Fruit fly (Drosophila melanogaster): ENCODE measurements around the gene CG13999.

Gene CG13999

dm6 chr2L:5986094-5986493 is 29.8 kb upstream of the CG13999 start, which contains the start of gene ifc (continued):
- peak; percentile 15 for TF ChIP-seq CG8388 (GFP tag; optimal IDR thresholded peaks at IDR 0.05)
- no peak for TF ChIP-seq CG7963 (GFP tag; IDR thresholded peaks at IDR 0.05; ENCODE audit: partially characterized antibody)
- TF ChIP-seq CG17186 (GFP tag; optimal IDR thresholded peaks at IDR 0.05), result peak; percentile 66
- TF ChIP-seq CG10321 (GFP tag; IDR thresholded peaks at IDR 0.05), result no peak
- TF ChIP-seq kni (GFP tag; optimal IDR thresholded peaks at IDR 0.05), result no peak
- TF ChIP-seq Stat92E (GFP tag; optimal IDR thresholded peaks at IDR 0.05), result peak in 1 of 3 experiments; percentile 14
- TF ChIP-seq gro (GFP tag; optimal IDR thresholded peaks at IDR 0.05), result peak; percentile 67
- TF ChIP-seq CG32532 (GFP tag; IDR thresholded peaks at IDR 0.05), result no peak
- peak; percentile 77 for TF ChIP-seq CG10267 (tag; optimal IDR thresholded peaks at IDR 0.05)
- no peak for TF ChIP-seq klu (GFP tag; IDR thresholded peaks at IDR 0.05)
- peak; percentile 28 for TF ChIP-seq nerfin-1 (tag; optimal IDR thresholded peaks at IDR 0.05)
- TF ChIP-seq sim (GFP tag; IDR thresholded peaks at IDR 0.05), result no peak
- TF ChIP-seq CG9609 (GFP tag; optimal IDR thresholded peaks at IDR 0.05), result peak; percentile 32
- TF ChIP-seq oc (tag; optimal IDR thresholded peaks at IDR 0.05), result peak; percentile 87
- TF ChIP-seq CG4328 (GFP tag; optimal IDR thresholded peaks at IDR 0.05), result peak; percentile 24
- no peak for TF ChIP-seq CG12299 (tag; optimal IDR thresholded peaks at IDR 0.05)
- TF ChIP-seq CG8089 (GFP tag; optimal IDR thresholded peaks at IDR 0.05), result peak; percentile 53
- TF ChIP-seq Opbp (GFP tag; IDR thresholded peaks at IDR 0.05; ENCODE audit: partially characterized antibody), result no peak
- TF ChIP-seq Sry-δ (GFP tag; optimal IDR thresholded peaks at IDR 0.05), result peak; percentile 82
- peak; percentile 27 for TF ChIP-seq fd96Cb (tag; optimal IDR thresholded peaks at IDR 0.05)
- TF ChIP-seq CoRest (tag; optimal IDR thresholded peaks at IDR 0.05), result peak; percentile 74
- TF ChIP-seq CG9817 (tag; optimal IDR thresholded peaks at IDR 0.05), result peak; percentile 68
- peak; percentile 20 for TF ChIP-seq schlank (tag; optimal IDR thresholded peaks at IDR 0.05)
- peak; percentile 63 for TF ChIP-seq Dp (GFP tag; optimal IDR thresholded peaks at IDR 0.05)
- no peak for TF ChIP-seq br (optimal IDR thresholded peaks at IDR 0.05)
- TF ChIP-seq Hand (GFP tag; optimal IDR thresholded peaks at IDR 0.05), result no peak
- TF ChIP-seq her (GFP tag; optimal IDR thresholded peaks at IDR 0.05), result peak; percentile 71
- no peak for TF ChIP-seq btn (GFP tag; optimal IDR thresholded peaks at IDR 0.05)
- no peak for TF ChIP-seq al (GFP tag; IDR thresholded peaks at IDR 0.05)
- TF ChIP-seq aop (GFP tag; IDR thresholded peaks at IDR 0.05), result no peak
- no peak for TF ChIP-seq CG34422 (GFP tag; IDR thresholded peaks at IDR 0.05)
- peak; percentile 3 for TF ChIP-seq Deaf1 (tag; optimal IDR thresholded peaks at IDR 0.05)
- TF ChIP-seq CG14050 (GFP tag; IDR thresholded peaks at IDR 0.05), result no peak
- no peak for TF ChIP-seq E2f2 (GFP tag; IDR thresholded peaks at IDR 0.05)
- TF ChIP-seq nerfin-2 (GFP tag; IDR thresholded peaks at IDR 0.05; ENCODE audit: partially characterized antibody), result no peak
- no peak for TF ChIP-seq BtbVII (GFP tag; optimal IDR thresholded peaks at IDR 0.05)
- TF ChIP-seq Hmx (GFP tag; optimal IDR thresholded peaks at IDR 0.05), result no peak
- TF ChIP-seq hb (GFP tag; IDR thresholded peaks at IDR 0.05; ENCODE audit: partially characterized antibody), result no peak
- no peak for TF ChIP-seq gem (tag; optimal IDR thresholded peaks at IDR 0.05)
- TF ChIP-seq slp2 (GFP tag; optimal IDR thresholded peaks at IDR 0.05), result no peak
- no peak for TF ChIP-seq ac (GFP tag; optimal IDR thresholded peaks at IDR 0.05)
- peak; percentile 19 for TF ChIP-seq Nf-YB (GFP tag; optimal IDR thresholded peaks at IDR 0.05)
- TF ChIP-seq Taf1 (GFP tag; IDR thresholded peaks at IDR 0.05), result no peak
- TF ChIP-seq row (GFP tag; IDR thresholded peaks at IDR 0.05), result no peak
- peak; percentile 7 for TF ChIP-seq Six4 (GFP tag; optimal IDR thresholded peaks at IDR 0.05)
- TF ChIP-seq zen2 (GFP tag; IDR thresholded peaks at IDR 0.05; ENCODE audit: partially characterized antibody), result no peak
- TF ChIP-seq CG2875 (GFP tag; optimal IDR thresholded peaks at IDR 0.05), result no peak
- TF ChIP-seq CG4282 (GFP tag; optimal IDR thresholded peaks at IDR 0.05), result peak; percentile 36
- TF ChIP-seq CG6254 (GFP tag; optimal IDR thresholded peaks at IDR 0.05), result peak; percentile 0
- no peak for TF ChIP-seq dimm (GFP tag; IDR thresholded peaks at IDR 0.05)
- no peak for TF ChIP-seq ken (GFP tag; IDR thresholded peaks at IDR 0.05)
